Fruit fly (Drosophila melanogaster): ENCODE data around the gene ND-75.

DNA sequence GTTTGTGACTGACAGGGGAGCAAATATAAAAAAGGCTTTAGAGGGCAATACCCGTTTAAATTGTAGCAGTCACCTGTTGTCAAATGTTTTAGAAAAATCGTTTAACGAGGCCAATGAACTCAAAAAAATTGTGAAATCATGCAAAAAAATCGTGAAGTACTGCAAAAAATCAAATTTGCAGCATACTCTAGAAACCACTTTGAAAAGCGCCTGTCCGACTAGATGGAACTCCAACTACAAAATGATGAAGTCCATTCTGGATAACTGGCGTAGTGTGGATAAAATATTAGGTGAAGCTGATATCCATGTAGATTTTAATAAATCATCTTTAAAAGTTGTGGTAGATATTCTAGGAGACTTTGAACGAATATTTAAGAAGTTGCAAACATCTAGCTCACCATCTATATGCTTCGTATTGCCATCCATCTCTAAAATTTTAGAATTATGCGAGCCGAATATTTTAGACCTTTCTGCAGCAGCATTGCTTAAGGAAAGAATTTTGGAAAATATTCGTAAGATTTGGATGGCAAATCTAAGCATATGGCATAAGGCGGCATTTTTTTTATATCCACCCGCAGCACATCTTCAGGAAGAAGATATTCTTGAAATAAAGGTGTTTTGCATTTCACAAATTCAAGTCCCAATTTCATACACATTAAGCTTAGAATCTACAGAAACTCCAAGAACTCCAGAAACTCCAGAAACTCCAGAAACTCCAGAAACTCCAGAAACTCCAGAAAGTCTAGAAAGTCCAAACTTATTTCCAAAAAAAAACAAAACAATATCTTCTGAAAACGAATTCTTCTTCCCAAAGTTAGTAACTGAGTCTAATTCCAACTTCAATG is 43.2 kb upstream of the ND-75 start:
- TF ChIP-seq rgr (GFP tag; optimal IDR thresholded peaks at IDR 0.05) (no peak), Hr83 (GFP tag; optimal IDR thresholded peaks at IDR 0.05; ENCODE audit: poor library complexity, severe bottlenecking) (no peak), Abd-B (GFP tag; optimal IDR thresholded peaks at IDR 0.05) (no peak), N (GFP tag; optimal IDR thresholded peaks at IDR 0.05) (no peak), OdsH (GFP tag; optimal IDR thresholded peaks at IDR 0.05) (no peak), dsf (GFP tag; optimal IDR thresholded peaks at IDR 0.05; ENCODE audit: borderline replicate concordance) (no peak), pan (optimal IDR thresholded peaks at IDR 0.05) (no peak)

Data from whole organism, wandering third instar larva.